Worm (Caenorhabditis elegans): ENCODE data around the gene pinn-1.

DNA sequence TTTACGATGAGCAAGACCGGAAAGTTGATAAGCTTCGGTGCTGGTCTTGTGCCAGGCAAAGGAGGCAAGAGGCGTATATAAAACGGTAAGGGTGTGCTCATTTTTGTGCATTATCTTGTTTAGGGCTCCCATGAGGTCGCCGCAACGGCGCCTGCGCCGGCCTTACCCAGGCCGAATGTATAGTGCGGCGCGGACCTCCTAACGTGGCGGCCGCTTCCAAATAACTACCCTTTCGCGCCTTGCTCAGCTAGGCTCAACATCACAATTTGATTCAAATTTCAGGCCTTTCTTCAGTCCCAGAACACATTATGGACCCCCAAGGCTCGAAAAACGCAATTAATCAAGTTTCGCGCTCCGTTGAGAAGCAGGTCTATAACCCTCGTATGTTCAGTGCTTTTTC is 38.7 kb upstream of the pinn-1 start, which contains the start of the genes ZK355.3 and ZK355.8:
- TF ChIP-seq flt-1 (GFP tag; IDR thresholded peaks at IDR 0.05) (no peak), tab-1 (GFP tag; IDR thresholded peaks at IDR 0.05) (no peak), ztf-29 (GFP tag; IDR thresholded peaks at IDR 0.05) (no peak)
